Fruit fly (Drosophila melanogaster): ENCODE data around the gene Sf3a2.

DNA sequence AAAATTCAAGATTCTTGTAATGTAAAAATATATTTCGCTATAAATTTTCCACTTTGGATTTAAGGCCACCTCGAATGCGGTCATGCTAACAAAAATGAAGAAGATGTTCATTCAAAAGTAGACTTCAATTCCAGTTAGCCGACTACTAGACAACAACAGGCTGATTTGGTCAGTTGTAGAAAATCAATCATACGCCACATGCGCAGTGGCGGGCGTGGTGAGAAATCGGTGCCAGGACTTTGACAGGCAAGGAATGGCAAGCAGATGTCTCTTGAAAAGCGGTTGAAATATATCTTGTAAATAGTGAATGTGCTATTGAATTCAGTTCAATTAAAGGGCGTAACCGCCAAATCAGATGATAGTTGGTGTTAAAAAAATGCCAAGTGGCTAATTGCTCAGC is 39.6 kb upstream of the Sf3a2 start, which contains the start of gene Ent3:
- TF ChIP-seq CG32121 (GFP tag; IDR thresholded peaks at IDR 0.05) = no peak
- TF ChIP-seq CG9948 (tag; optimal IDR thresholded peaks at IDR 0.05) = no peak
